Worm (Caenorhabditis elegans) whole organism, midembryonic: Measurements from ENCODE around the gene ndub-2.

Experiments
- T22C8.4 ChIP-seq: fragments of 200-800 bp; sonication (Bioruptor generic); IDR thresholded peaks from 2 replicates; pipeline ENCODE4 v1.3.6; 2022; ENCODE audit warnings: missing genetic modification characterization, missing compliant biosample characterization
- cog-1 ChIP-seq: sonication (generic microtip); optimal IDR thresholded peaks from 2 replicates; lab custom pipeline; 2016; ENCODE audit warnings: missing genetic modification characterization, missing compliant biosample characterization
- flt-1 ChIP-seq: fragments of 200-800 bp; sonication (Bioruptor generic); IDR thresholded peaks from 2 replicates; pipeline ENCODE4 v1.3.6; 2022; ENCODE audit warnings: missing genetic modification characterization, missing compliant biosample characterization
- klf-2 ChIP-seq: fragments of 200-800 bp; sonication (Bioruptor generic); conservative IDR thresholded peaks from 2 replicates; pipeline ENCODE4 v1.3.6; 2022; ENCODE audit warnings: missing genetic modification reagents, missing genetic modification characterization, missing compliant biosample characterization
- med-1 ChIP-seq: sonication (generic microtip); optimal IDR thresholded peaks from 2 replicates; lab custom pipeline; 2017; ENCODE audit warnings: missing genetic modification characterization, mild to moderate bottlenecking, missing compliant biosample characterization, antibody characterized with exemption, missing genetic modification reagents; ENCODE audit not compliant: insufficient read depth
- ref-1 ChIP-seq: fragments of 200-800 bp; sonication (Bioruptor generic); conservative IDR thresholded peaks from 2 replicates; pipeline ENCODE4 v1.3.6; 2022; ENCODE audit warnings: missing genetic modification reagents, missing genetic modification characterization, missing compliant biosample characterization
- tab-1 ChIP-seq: fragments of 200-800 bp; sonication (Bioruptor generic); IDR thresholded peaks from 2 replicates; pipeline ENCODE4 v1.3.6; 2022; ENCODE audit warnings: missing genetic modification characterization, missing compliant biosample characterization
- ztf-23 ChIP-seq: fragments of 200-800 bp; sonication (Bioruptor generic); IDR thresholded peaks from 2 replicates; pipeline ENCODE4 v1.3.6; 2022; ENCODE audit warnings: missing genetic modification reagents, missing genetic modification characterization, missing compliant biosample characterization
- ztf-29 ChIP-seq: fragments of 200-800 bp; sonication (Bioruptor generic); IDR thresholded peaks from 2 replicates; pipeline ENCODE4 v1.3.6; 2022; ENCODE audit warnings: missing genetic modification reagents, missing genetic modification characterization, missing compliant biosample characterization

ndub-2 gene

DNA sequence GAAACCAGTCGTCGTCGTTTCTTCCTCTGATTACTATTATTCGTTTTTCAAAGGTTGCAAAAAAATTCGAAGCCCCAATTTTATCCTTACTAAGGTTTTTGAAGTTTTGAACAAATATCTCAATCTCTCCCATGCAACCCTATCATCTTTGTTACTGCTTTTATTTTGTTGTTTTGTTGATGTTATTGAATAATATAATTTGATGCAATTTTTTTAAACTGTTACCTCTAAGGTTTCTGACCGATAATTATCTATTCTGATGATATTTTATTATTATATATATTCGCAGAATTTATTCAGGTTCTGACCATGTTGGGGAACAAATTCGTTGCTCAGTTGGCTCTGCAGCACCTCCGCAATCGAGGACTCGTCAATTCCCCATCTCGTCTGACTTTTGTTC lies at the start of gene ndub-2:
Gene ndub-2, plus strand, starts transcription at position 301 of the 400 bp plus-strand sequence.
- no peak for TF ChIP-seq med-1 (GFP tag; lab: Kevin White, UChicago)
- TF ChIP-seq klf-2: no peak
- TF ChIP-seq cog-1 (tag; lab: Kevin White, UChicago): no peak
- TF ChIP-seq tab-1 (GFP tag; lab: Robert Waterston, UW): no peak
- TF ChIP-seq flt-1 (GFP tag; lab: Robert Waterston, UW): no peak
- TF ChIP-seq ztf-23 (GFP tag; lab: Robert Waterston, UW): no peak
- TF ChIP-seq ztf-29 (GFP tag; lab: Robert Waterston, UW): no peak
- no peak for TF ChIP-seq ref-1 (GFP tag; lab: Robert Waterston, UW)
- TF ChIP-seq T22C8.4 (GFP tag; lab: Robert Waterston, UW): no peak

DNA sequence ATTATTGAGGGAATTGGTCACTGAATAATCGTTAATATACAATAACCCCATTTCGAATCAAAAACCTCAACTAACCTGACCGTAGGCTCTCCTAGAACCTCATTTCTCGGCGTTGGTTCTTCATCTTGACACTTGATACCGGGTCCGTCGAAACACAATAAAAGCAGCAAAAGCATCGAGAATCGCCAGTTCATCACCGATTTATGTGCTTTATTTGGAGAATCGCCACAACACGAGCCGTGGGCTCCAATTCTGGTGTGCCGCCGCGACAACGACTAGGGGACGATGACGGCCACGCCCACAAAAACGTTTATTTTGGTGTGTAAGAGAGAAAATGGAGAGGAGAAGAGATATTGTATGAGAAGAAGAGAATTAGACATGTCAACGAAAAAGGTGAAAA lies 48.8 kb upstream of the ndub-2 start, which contains the start of gene cutl-15:
Gene cutl-15, minus strand, starts transcription at position 298 of the 400 bp plus-strand sequence.
- TF ChIP-seq T22C8.4 (GFP tag; lab: Robert Waterston, UW): no peak
- TF ChIP-seq klf-2: no peak
- no peak for TF ChIP-seq ztf-23 (GFP tag; lab: Robert Waterston, UW)
- TF ChIP-seq cog-1 (tag; lab: Kevin White, UChicago): no peak
- no peak for TF ChIP-seq flt-1 (GFP tag; lab: Robert Waterston, UW)
- TF ChIP-seq tab-1 (GFP tag; lab: Robert Waterston, UW): no peak
- TF ChIP-seq ztf-29 (GFP tag; lab: Robert Waterston, UW): no peak
- TF ChIP-seq med-1 (GFP tag; lab: Kevin White, UChicago): no peak
- no peak for TF ChIP-seq ref-1 (GFP tag; lab: Robert Waterston, UW)

- TF ChIP-seq med-1 (GFP tag; lab: Kevin White, UChicago) (no peak), ztf-23 (GFP tag; lab: Robert Waterston, UW) (no peak), cog-1 (tag; lab: Kevin White, UChicago) (no peak), tab-1 (GFP tag; lab: Robert Waterston, UW) (no peak), T22C8.4 (GFP tag; lab: Robert Waterston, UW) (no peak), ztf-29 (GFP tag; lab: Robert Waterston, UW) (no peak), klf-2 (no peak), ref-1 (GFP tag; lab: Robert Waterston, UW) (no peak), flt-1 (GFP tag; lab: Robert Waterston, UW) (no peak)
Observed at ce11 chrII:8948640-8949039, 47.5 kb upstream of the ndub-2 start.

ce11 chrII:8951270-8951669 lies 44.9 kb upstream of the ndub-2 start:
- no peak for TF ChIP-seq ztf-23 (GFP tag; lab: Robert Waterston, UW)
- TF ChIP-seq ref-1 (GFP tag; lab: Robert Waterston, UW): no peak
- no peak for TF ChIP-seq klf-2
- TF ChIP-seq T22C8.4 (GFP tag; lab: Robert Waterston, UW): no peak
- no peak for TF ChIP-seq tab-1 (GFP tag; lab: Robert Waterston, UW)
- no peak for TF ChIP-seq med-1 (GFP tag; lab: Kevin White, UChicago)
- no peak for TF ChIP-seq flt-1 (GFP tag; lab: Robert Waterston, UW)
- no peak for TF ChIP-seq cog-1 (tag; lab: Kevin White, UChicago)
- TF ChIP-seq ztf-29 (GFP tag; lab: Robert Waterston, UW): no peak

DNA sequence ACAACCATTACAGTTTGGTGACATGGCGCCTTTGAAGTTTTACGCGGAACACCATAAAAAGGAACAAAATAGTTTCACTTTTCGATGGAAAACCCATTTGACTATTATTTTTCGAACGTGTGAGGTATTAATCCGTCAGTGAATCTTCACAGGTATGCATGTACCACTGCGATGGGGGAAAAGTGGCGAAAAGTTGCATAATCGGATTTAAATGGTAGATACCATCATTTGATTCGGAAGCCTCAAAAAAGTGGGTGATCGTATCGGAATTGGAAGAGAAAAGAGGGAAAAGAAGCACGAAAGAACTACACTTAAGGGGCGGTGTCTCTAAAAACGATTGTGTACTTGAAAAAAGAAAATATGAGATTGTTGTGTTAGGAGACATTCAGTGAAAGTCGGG lies 42.5 kb upstream of the ndub-2 start:
- TF ChIP-seq ztf-29 (GFP tag; lab: Robert Waterston, UW): no peak
- TF ChIP-seq tab-1 (GFP tag; lab: Robert Waterston, UW): no peak
- no peak for TF ChIP-seq T22C8.4 (GFP tag; lab: Robert Waterston, UW)
- no peak for TF ChIP-seq ztf-23 (GFP tag; lab: Robert Waterston, UW)
- no peak for TF ChIP-seq cog-1 (tag; lab: Kevin White, UChicago)
- no peak for TF ChIP-seq klf-2
- TF ChIP-seq flt-1 (GFP tag; lab: Robert Waterston, UW): no peak

DNA sequence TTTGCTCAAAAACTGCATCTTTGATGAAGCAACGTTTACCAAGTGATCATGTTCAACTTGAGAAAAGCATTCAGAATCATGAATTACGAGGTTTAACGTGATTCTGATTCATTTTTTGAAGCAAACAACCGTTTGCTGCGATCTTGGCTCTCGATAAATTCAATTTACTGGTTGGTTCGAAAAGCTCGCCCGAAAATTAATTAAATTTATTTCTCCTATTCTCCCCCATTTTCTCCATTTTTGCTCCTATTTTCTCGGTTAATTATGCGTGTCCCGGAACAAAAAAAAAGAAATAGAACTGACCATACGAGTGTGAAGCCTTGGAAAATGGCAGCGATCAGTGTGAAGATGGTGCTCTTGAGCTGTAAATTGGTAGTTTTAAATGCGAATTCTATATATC lies 39.3 kb upstream of the ndub-2 start:
- TF ChIP-seq T22C8.4 (GFP tag; lab: Robert Waterston, UW) (no peak), ref-1 (GFP tag; lab: Robert Waterston, UW) (no peak), klf-2 (no peak), ztf-23 (GFP tag; lab: Robert Waterston, UW) (no peak), med-1 (GFP tag; lab: Kevin White, UChicago) (no peak), tab-1 (GFP tag; lab: Robert Waterston, UW) (no peak), flt-1 (GFP tag; lab: Robert Waterston, UW) (no peak), cog-1 (tag; lab: Kevin White, UChicago) (no peak), ztf-29 (GFP tag; lab: Robert Waterston, UW) (no peak)

- TF ChIP-seq tab-1 (GFP tag; lab: Robert Waterston, UW): no peak
Observed at ce11 chrII:8959081-8959480, 37.1 kb upstream of the ndub-2 start.

ce11 chrII:8960414-8960813 lies 35.8 kb upstream of the ndub-2 start, which contains the start of gene cal-2:
cal-2 (plus strand) TSS chrII:8960714.
- TF ChIP-seq ref-1 (GFP tag; lab: Robert Waterston, UW) (no peak), flt-1 (GFP tag; lab: Robert Waterston, UW) (no peak), T22C8.4 (GFP tag; lab: Robert Waterston, UW) (no peak)

- no peak for TF ChIP-seq klf-2
- no peak for TF ChIP-seq T22C8.4 (GFP tag; lab: Robert Waterston, UW)
- TF ChIP-seq cog-1 (tag; lab: Kevin White, UChicago): no peak
- no peak for TF ChIP-seq ztf-23 (GFP tag; lab: Robert Waterston, UW)
- TF ChIP-seq ref-1 (GFP tag; lab: Robert Waterston, UW): no peak
- TF ChIP-seq ztf-29 (GFP tag; lab: Robert Waterston, UW): no peak
- TF ChIP-seq tab-1 (GFP tag; lab: Robert Waterston, UW): no peak
- no peak for TF ChIP-seq med-1 (GFP tag; lab: Kevin White, UChicago)
- no peak for TF ChIP-seq flt-1 (GFP tag; lab: Robert Waterston, UW)
Observed at ce11 chrII:8961450-8961849, 34.7 kb upstream of the ndub-2 start.

ce11 chrII:8962206-8962605 lies 34.0 kb upstream of the ndub-2 start:
- TF ChIP-seq flt-1 (GFP tag; lab: Robert Waterston, UW) (no peak), med-1 (GFP tag; lab: Kevin White, UChicago) (no peak), ref-1 (GFP tag; lab: Robert Waterston, UW) (no peak), klf-2 (no peak), cog-1 (tag; lab: Kevin White, UChicago) (no peak), ztf-23 (GFP tag; lab: Robert Waterston, UW) (no peak), ztf-29 (GFP tag; lab: Robert Waterston, UW) (no peak)
